Worm (Caenorhabditis elegans) whole organism, L4 larva: ENCODE results near the gene eppl-1.

ENCODE experiments used
- F10B5.3 ChIP-seq: sonication (generic microtip); optimal IDR thresholded peaks from 2 replicates; lab custom pipeline; 2016; ENCODE audit warnings: mild to moderate bottlenecking, missing genetic modification characterization, missing compliant biosample characterization
- F37D6.2 ChIP-seq: sonication (generic microtip); optimal IDR thresholded peaks from 2 replicates; lab custom pipeline; 2016; ENCODE audit warnings: mild to moderate bottlenecking, missing genetic modification characterization, missing compliant biosample characterization
- F44E2.7 ChIP-seq: fragments of 200-800 bp; sonication (Bioruptor generic); IDR thresholded peaks from 2 replicates; pipeline ENCODE4 v2.1.2; 2022; ENCODE audit warnings: missing genetic modification characterization, missing compliant biosample characterization
- F49E8.2 ChIP-seq: sonication (generic microtip); optimal IDR thresholded peaks from 2 replicates; lab custom pipeline; 2016; ENCODE audit warnings: missing compliant biosample characterization, mild to moderate bottlenecking, missing genetic modification characterization, borderline replicate concordance
- T20F7.1 ChIP-seq: fragments of 200-800 bp; sonication (Bioruptor generic); optimal IDR thresholded peaks from 2 replicates; lab custom pipeline; 2018; ENCODE audit warnings: mild to moderate bottlenecking, missing genetic modification characterization, missing compliant biosample characterization
- Y105C5A.15 ChIP-seq: fragments of 200-800 bp; sonication (Bioruptor generic); IDR thresholded peaks from 2 replicates; pipeline ENCODE4 v1.3.6; 2022; ENCODE audit warnings: missing genetic modification characterization, missing compliant biosample characterization
- ZK546.5 ChIP-seq, 2 experiments: sonication (generic microtip); optimal IDR thresholded peaks; 2 replicates each; lab custom pipeline; 2017; ENCODE audit warnings: missing biosample characterization in 2 of 2, missing genetic modification characterization in 2 of 2
- aha-1 ChIP-seq: fragments of 150-350 bp; peaks from one replicate; lab custom pipeline; 2014; ENCODE audit warnings: missing biosample characterization, missing genetic modification characterization
- aly-2 ChIP-seq: sonication (generic microtip); optimal IDR thresholded peaks from 2 replicates; lab custom pipeline; 2018; ENCODE audit warnings: missing biosample characterization, missing genetic modification characterization
- ama-1 ChIP-seq: fragments of 150-350 bp; optimal IDR thresholded peaks from 2 replicates; lab custom pipeline; 2014; ENCODE audit warnings: inconsistent platforms, mixed read lengths
- ceh-20 ChIP-seq: fragments of 200-800 bp; sonication (Bioruptor generic); IDR thresholded peaks from 2 replicates; pipeline ENCODE4 v1.3.6; 2022; ENCODE audit warnings: missing genetic modification reagents, missing genetic modification characterization, missing compliant biosample characterization
- ceh-62 ChIP-seq: sonication (generic microtip); optimal IDR thresholded peaks from 2 replicates; lab custom pipeline; 2017; ENCODE audit warnings: missing biosample characterization, missing genetic modification characterization
- ceh-82 ChIP-seq: sonication (generic microtip); optimal IDR thresholded peaks from 2 replicates; lab custom pipeline; 2017; ENCODE audit warnings: missing biosample characterization, missing genetic modification characterization
- daf-12 ChIP-seq: fragments of 150-350 bp; optimal IDR thresholded peaks from 2 replicates; lab custom pipeline; 2014; ENCODE audit warnings: missing biosample characterization, missing genetic modification reagents, missing genetic modification characterization
- dmd-8 ChIP-seq: fragments of 200-800 bp; sonication (Bioruptor generic); IDR thresholded peaks from 2 replicates; pipeline ENCODE4 v1.3.6; 2022; ENCODE audit warnings: missing genetic modification characterization, missing compliant biosample characterization
- dmd-9 ChIP-seq: fragments of 200-800 bp; sonication (Bioruptor generic); IDR thresholded peaks from 2 replicates; pipeline ENCODE4 v1.3.6; 2022; ENCODE audit warnings: missing genetic modification reagents, missing genetic modification characterization, missing compliant biosample characterization
- fkh-10 ChIP-seq: fragments of 150-350 bp; optimal IDR thresholded peaks from 2 replicates; lab custom pipeline; 2014; ENCODE audit warnings: missing biosample characterization, missing genetic modification reagents, missing genetic modification characterization
- gei-8 ChIP-seq: fragments of 200-800 bp; sonication (Bioruptor generic); optimal IDR thresholded peaks from 2 replicates; lab custom pipeline; 2018; ENCODE audit warnings: mild to moderate bottlenecking, missing genetic modification characterization, missing compliant biosample characterization
- hif-1 ChIP-seq, 2 experiments: sonication (generic microtip); optimal IDR thresholded peaks; 2 replicates each; lab custom pipeline; 2016 to 2017; ENCODE audit warnings: missing compliant biosample characterization in 2 of 2, missing genetic modification characterization in 2 of 2, missing genetic modification reagents in 2 of 2, missing genotype in 2 of 2, mild to moderate bottlenecking in 1 of 2
- hlh-11 ChIP-seq: fragments of 200-800 bp; sonication (Bioruptor generic); optimal IDR thresholded peaks from 2 replicates; lab custom pipeline; 2018; ENCODE audit warnings: mild to moderate bottlenecking, missing genetic modification characterization, missing compliant biosample characterization
- jun-1 ChIP-seq: fragments of 150-350 bp; optimal IDR thresholded peaks from 2 replicates; lab custom pipeline; 2014; ENCODE audit warnings: missing biosample characterization, missing genetic modification reagents, missing genetic modification characterization
- lim-7 ChIP-seq: fragments of 200-800 bp; sonication (Bioruptor generic); IDR thresholded peaks from 2 replicates; pipeline ENCODE4 v1.3.6; 2022; ENCODE audit warnings: missing genetic modification characterization, missing compliant biosample characterization
- lin-1 ChIP-seq: fragments of 200-800 bp; sonication (Bioruptor generic); IDR thresholded peaks from 2 replicates; pipeline ENCODE4 v1.3.6; 2022; ENCODE audit warnings: missing genetic modification reagents, missing genetic modification characterization, missing compliant biosample characterization
- lin-13 ChIP-seq: fragments of 150-350 bp; optimal IDR thresholded peaks from 2 replicates; lab custom pipeline; 2014; ENCODE audit warnings: missing biosample characterization, missing genetic modification reagents, missing genetic modification characterization
- lin-29 ChIP-seq: fragments of 200-800 bp; sonication (Bioruptor generic); IDR thresholded peaks from 2 replicates; pipeline ENCODE4 v1.3.6; 2022; ENCODE audit warnings: missing genetic modification reagents, missing genetic modification characterization, missing compliant biosample characterization
- lin-38 ChIP-seq: fragments of 200-800 bp; sonication (Bioruptor generic); IDR thresholded peaks from 2 replicates; pipeline ENCODE4 v1.3.6; 2022; ENCODE audit warnings: missing genetic modification reagents, missing genetic modification characterization, missing compliant biosample characterization
- lin-39 ChIP-seq: fragments of 150-350 bp; optimal IDR thresholded peaks from 2 replicates; lab custom pipeline; 2014; ENCODE audit warnings: missing biosample characterization, missing genetic modification reagents, missing genetic modification characterization
- lsy-2 ChIP-seq, 2 experiments: fragments of 150-350 bp in 1 of 2; sonication (generic microtip) in 1 of 2; optimal IDR thresholded peaks; 2 replicates each; lab custom pipeline; 2014 to 2017; ENCODE audit warnings: missing biosample characterization in 2 of 2, missing genetic modification characterization in 2 of 2
- madf-5 ChIP-seq, 2 experiments: fragments of 200-800 bp; sonication (Bioruptor generic); IDR thresholded peaks; 2 replicates each; pipeline ENCODE4 v1.3.6; 2022; ENCODE audit warnings: missing compliant biosample characterization in 2 of 2, missing genetic modification characterization in 2 of 2
- mdl-1 ChIP-seq, 2 experiments: fragments of 150-350 bp in 1 of 2; sonication (generic microtip) in 1 of 2; optimal IDR thresholded peaks; 2 replicates each; lab custom pipeline; 2014 to 2017; ENCODE audit warnings: missing biosample characterization in 2 of 2, missing genetic modification characterization in 2 of 2
- mdt-29 ChIP-seq: fragments of 200-800 bp; sonication (Bioruptor generic); IDR thresholded peaks from 2 replicates; pipeline ENCODE4 v1.3.6; 2022; ENCODE audit warnings: missing genetic modification reagents, missing genetic modification characterization, missing compliant biosample characterization
- mep-1 ChIP-seq: fragments of 150-350 bp; sonication (generic microtip); optimal IDR thresholded peaks from 3 replicates; lab custom pipeline; 2014; ENCODE audit warnings: missing biosample characterization, missing genetic modification characterization
- mes-2 ChIP-seq: sonication (generic microtip); optimal IDR thresholded peaks from 2 replicates; lab custom pipeline; 2016; ENCODE audit warnings: missing genotype, mild to moderate bottlenecking, missing genetic modification characterization, missing compliant biosample characterization; ENCODE audit not compliant: poor library complexity, severe bottlenecking
- mxl-3 ChIP-seq: fragments of 200-800 bp; sonication (Bioruptor generic); optimal IDR thresholded peaks from 2 replicates; lab custom pipeline; 2018; ENCODE audit warnings: mild to moderate bottlenecking, missing genetic modification characterization, missing compliant biosample characterization
- nhr-10 ChIP-seq: fragments of 150-350 bp; optimal IDR thresholded peaks from 2 replicates; lab custom pipeline; 2014; ENCODE audit warnings: missing biosample characterization, missing genetic modification characterization
- nhr-237 ChIP-seq: sonication (generic microtip); optimal IDR thresholded peaks from 2 replicates; lab custom pipeline; 2017; ENCODE audit warnings: missing biosample characterization, missing genetic modification characterization
- nhr-28 ChIP-seq: fragments of 150-350 bp; optimal IDR thresholded peaks from 2 replicates; lab custom pipeline; 2014; ENCODE audit warnings: missing biosample characterization, missing genetic modification characterization
- nhr-42 ChIP-seq: fragments of 200-800 bp; sonication (Bioruptor generic); IDR thresholded peaks from 2 replicates; pipeline ENCODE4 v1.3.6; 2022; ENCODE audit warnings: missing genetic modification characterization, missing compliant biosample characterization
- nhr-48 ChIP-seq: sonication (generic microtip); optimal IDR thresholded peaks from 2 replicates; lab custom pipeline; 2016; ENCODE audit warnings: mild to moderate bottlenecking, missing genetic modification characterization, missing compliant biosample characterization
- nhr-6 ChIP-seq: fragments of 150-350 bp; optimal IDR thresholded peaks from 2 replicates; lab custom pipeline; 2014; ENCODE audit warnings: missing biosample characterization, missing genetic modification characterization
- nhr-77 ChIP-seq: fragments of 150-350 bp; optimal IDR thresholded peaks from 2 replicates; lab custom pipeline; 2014; ENCODE audit warnings: missing biosample characterization, missing genetic modification characterization
- php-3 ChIP-seq: fragments of 200-800 bp; sonication (Bioruptor generic); IDR thresholded peaks from 2 replicates; pipeline ENCODE4 v1.3.6; 2022; ENCODE audit warnings: missing genetic modification reagents, missing genetic modification characterization, missing compliant biosample characterization
- sdz-12 ChIP-seq: fragments of 200-800 bp; sonication (Bioruptor generic); optimal IDR thresholded peaks from 2 replicates; lab custom pipeline; 2018; ENCODE audit warnings: mild to moderate bottlenecking, missing genetic modification characterization, missing compliant biosample characterization
- skn-1 ChIP-seq: fragments of 150-350 bp; optimal IDR thresholded peaks from 2 replicates; lab custom pipeline; 2014; ENCODE audit warnings: missing biosample characterization, missing genetic modification characterization
- spr-3 ChIP-seq: fragments of 200-800 bp; sonication (Bioruptor generic); optimal IDR thresholded peaks from 2 replicates; lab custom pipeline; 2018; ENCODE audit warnings: mild to moderate bottlenecking, missing genetic modification characterization, missing compliant biosample characterization
- unc-130 ChIP-seq: sonication (generic microtip); optimal IDR thresholded peaks from 2 replicates; lab custom pipeline; 2016; ENCODE audit warnings: missing genetic modification reagents, missing genetic modification characterization, missing compliant biosample characterization
- unc-39 ChIP-seq: sonication (generic microtip); optimal IDR thresholded peaks from 2 replicates; lab custom pipeline; 2017; ENCODE audit warnings: missing biosample characterization, missing genetic modification characterization
- unc-62 ChIP-seq, 3 experiments: fragments of 150-350 bp in 1 of 3; sonication (generic microtip); optimal IDR thresholded peaks in 2 of 3; peaks in 1 of 3; 1 replicate in 1 of 3; 2 replicates in 2 of 3; lab custom pipeline; 2014 to 2017; ENCODE audit warnings: missing biosample characterization in 3 of 3, missing genetic modification characterization in 3 of 3, missing genetic modification reagents in 3 of 3, missing genotype in 1 of 3
- vab-7 ChIP-seq: fragments of 200-800 bp; sonication (Bioruptor generic); IDR thresholded peaks from 2 replicates; pipeline ENCODE4 v1.3.6; 2022; ENCODE audit warnings: missing genetic modification reagents, missing genetic modification characterization, missing compliant biosample characterization
- zag-1 ChIP-seq: fragments of 150-350 bp; optimal IDR thresholded peaks from 2 replicates; lab custom pipeline; 2014; ENCODE audit warnings: missing biosample characterization, missing genetic modification characterization
- zfp-3 ChIP-seq: fragments of 200-800 bp; sonication (Bioruptor generic); conservative IDR thresholded peaks from 2 replicates; pipeline ENCODE4 v1.3.6; 2022; ENCODE audit warnings: missing genetic modification reagents, missing genetic modification characterization, missing compliant biosample characterization
- ztf-7 ChIP-seq: fragments of 150-350 bp; optimal IDR thresholded peaks from 2 replicates; lab custom pipeline; 2014; ENCODE audit warnings: missing biosample characterization, missing genetic modification characterization

eppl-1 gene

ce11 chrIV:8432709-8433108 is 18.9 kb downstream of the eppl-1 start, which contains the start of the genes T26A8.4 and pdtf-1 (continued):
- peak; percentile 74; the same call in 1 of the 2 replicates for TF ChIP-seq vab-7 (GFP tag; lab: Robert Waterston, UW)
- peak; percentile 52 for TF ChIP-seq nhr-237
- TF ChIP-seq nhr-28 (tag; lab: Kevin White, UChicago): peak; percentile 86
- no peak for TF ChIP-seq sdz-12 (GFP tag; lab: Kevin White, UChicago)
- peak; percentile 55 for TF ChIP-seq nhr-10 (tag; lab: Kevin White, UChicago)
- peak; percentile 75 for TF ChIP-seq mxl-3 (GFP tag; lab: Kevin White, UChicago)
- peak; percentile 88 for TF ChIP-seq ceh-20 (GFP tag; lab: Robert Waterston, UW)
- no peak for TF ChIP-seq Y105C5A.15
- TF ChIP-seq aly-2: no peak
- peak; percentile 66 for TF ChIP-seq mdt-29 (GFP tag; lab: Robert Waterston, UW)
- TF ChIP-seq unc-39: no peak
- peak; percentile 99 to 100 for TF ChIP-seq lsy-2 (tag; optimal IDR thresholded peaks at IDR 0.05; lab: Kevin White, UChicago)
- TF ChIP-seq ceh-62: no peak
- 0 out of 4 replicates have a peak, but pooled peaks of 1 of the 2 experiments have one; percentile 60 for TF ChIP-seq madf-5 (GFP tag; IDR thresholded peaks at IDR 0.05; lab: Robert Waterston, UW)
- no peak for TF ChIP-seq spr-3 (GFP tag; lab: Kevin White, UChicago)
- TF ChIP-seq lin-39 (tag; lab: Kevin White, UChicago): no peak
- TF ChIP-seq dmd-9 (GFP tag; lab: Robert Waterston, UW): peak; percentile 69
- TF ChIP-seq ztf-7 (tag; lab: Kevin White, UChicago): peak; percentile 68
- TF ChIP-seq gei-8 (GFP tag; lab: Kevin White, UChicago): peak; percentile 15
- peak; percentile 94 for TF ChIP-seq mes-2 (tag; lab: Kevin White, UChicago)
- peak; percentile 95 for TF ChIP-seq nhr-77 (tag; lab: Kevin White, UChicago)
- peak; percentile 67 for TF ChIP-seq php-3 (GFP tag; lab: Robert Waterston, UW)
- peak; percentile 91 for TF ChIP-seq ama-1 (lab: Kevin White, UChicago)
- TF ChIP-seq skn-1: no peak
- peak; percentile 68 for TF ChIP-seq jun-1
- TF ChIP-seq F10B5.3 (tag; lab: Kevin White, UChicago): peak; percentile 25
- peak; percentile 82 for TF ChIP-seq lin-38
- TF ChIP-seq unc-62 (GFP tag; optimal IDR thresholded peaks at IDR 0.05 in 1 of 2; lab: Kevin White, UChicago): peak in 1 of 2 experiments; percentile 100
- TF ChIP-seq unc-62 (tag; optimal IDR thresholded peaks at IDR 0.05; lab: Kevin White, UChicago): no peak
- TF ChIP-seq nhr-42: peak; percentile 87
- TF ChIP-seq unc-130 (GFP tag; lab: Kevin White, UChicago): peak; percentile 82
- no peak for TF ChIP-seq zag-1 (tag; lab: Kevin White, UChicago)
- TF ChIP-seq F44E2.7 (GFP tag; lab: Robert Waterston, UW): no peak
- no peak for TF ChIP-seq dmd-8 (GFP tag; lab: Robert Waterston, UW)
- peak; percentile 56 for TF ChIP-seq F37D6.2
- TF ChIP-seq F49E8.2 (tag; lab: Kevin White, UChicago): peak; percentile 15
- TF ChIP-seq aha-1 (tag; lab: Kevin White, UChicago): peak; percentile 100
- peak; percentile 80 for TF ChIP-seq zfp-3 (GFP tag; lab: Robert Waterston, UW)
- TF ChIP-seq mdl-1 (tag; optimal IDR thresholded peaks at IDR 0.05; lab: Kevin White, UChicago): peak; percentile 82 to 97
- TF ChIP-seq ZK546.5 (tag; optimal IDR thresholded peaks at IDR 0.05; lab: Kevin White, UChicago): peak; percentile 6 to 70
- peak; percentile 58; the same call in 1 of the 2 replicates for TF ChIP-seq lin-1
- TF ChIP-seq lim-7 (GFP tag; lab: Robert Waterston, UW): no peak
- peak; percentile 70 for TF ChIP-seq lin-29 (GFP tag; lab: Robert Waterston, UW)
- peak; percentile 38 to 86 for TF ChIP-seq hif-1 (tag; optimal IDR thresholded peaks at IDR 0.05; lab: Kevin White, UChicago)
- peak; percentile 80 for TF ChIP-seq T20F7.1
- TF ChIP-seq hlh-11 (tag; lab: Kevin White, UChicago): peak; percentile 92
- TF ChIP-seq fkh-10 (GFP tag; lab: Kevin White, UChicago): peak; percentile 92
- peak; percentile 95 for TF ChIP-seq mep-1
- TF ChIP-seq daf-12 (tag; lab: Kevin White, UChicago): no peak
- peak; percentile 99 for TF ChIP-seq nhr-6
- no peak for TF ChIP-seq ceh-82 (tag; lab: Kevin White, UChicago)
- peak; percentile 95 for TF ChIP-seq lin-13 (GFP tag; lab: Kevin White, UChicago)
- TF ChIP-seq nhr-48 (tag; lab: Kevin White, UChicago): peak; percentile 63
